Worm (Caenorhabditis elegans): ENCODE results near the gene F08F8.10.

- no peak for TF ChIP-seq lin-13 (tag; optimal IDR thresholded peaks at IDR 0.05)
- no peak for TF ChIP-seq snpc-4 (tag; optimal IDR thresholded peaks at IDR 0.05)
- TF ChIP-seq lsy-2 (tag; optimal IDR thresholded peaks at IDR 0.05) = no peak
- TF ChIP-seq nhr-28 (tag; optimal IDR thresholded peaks at IDR 0.05) = no peak
- no peak for TF ChIP-seq ztf-11 (tag; optimal IDR thresholded peaks at IDR 0.05)
- no peak for TF ChIP-seq sem-2 (GFP tag; optimal IDR thresholded peaks at IDR 0.05)
- TF ChIP-seq elt-3 (tag; optimal IDR thresholded peaks at IDR 0.05) = no peak
- no peak for TF ChIP-seq drap-1 (GFP tag; optimal IDR thresholded peaks at IDR 0.05)
- TF ChIP-seq ces-1 (GFP tag; optimal IDR thresholded peaks at IDR 0.05) = no peak
- no peak for TF ChIP-seq pha-4 (tag; optimal IDR thresholded peaks at IDR 0.05)
- TF ChIP-seq ham-2 (GFP tag; optimal IDR thresholded peaks at IDR 0.05) = no peak
Observed at ce11 chrIII:7319390-7319789, 37.8 kb downstream of the F08F8.10 start, which contains the start of gene F56C9.8.

Measured in whole organism, mixed stage, embryonic.